Worm (Caenorhabditis elegans) whole organism, late embryonic: Measurements from ENCODE around the gene cee-1.

Experiments used
- C08G9.2 ChIP-seq: sonication (generic microtip); optimal IDR thresholded peaks from 2 replicates; lab custom pipeline; 2016; ENCODE audit warnings: mild to moderate bottlenecking, missing genetic modification characterization, moderate library complexity, missing compliant biosample characterization
- C38D4.7 ChIP-seq: fragments of 200-800 bp; sonication (Bioruptor generic); optimal IDR thresholded peaks from 2 replicates; lab custom pipeline; 2018; ENCODE audit warnings: mild to moderate bottlenecking, missing genetic modification characterization, moderate library complexity, missing compliant biosample characterization
- F13H6.1 ChIP-seq: sonication (generic microtip); optimal IDR thresholded peaks from 2 replicates; lab custom pipeline; 2016; ENCODE audit warnings: missing genetic modification characterization, missing compliant biosample characterization
- K09A11.1 ChIP-seq: sonication (generic microtip); optimal IDR thresholded peaks from 2 replicates; lab custom pipeline; 2017; ENCODE audit warnings: antibody characterized with exemption, mild to moderate bottlenecking, missing genetic modification characterization, missing compliant biosample characterization; ENCODE audit not compliant: insufficient read depth
- Y22D7AL.16 ChIP-seq: sonication (generic microtip); optimal IDR thresholded peaks from 2 replicates; lab custom pipeline; 2016; ENCODE audit warnings: missing genetic modification characterization, missing compliant biosample characterization
- ceh-14 ChIP-seq: sonication (generic microtip); optimal IDR thresholded peaks from 2 replicates; lab custom pipeline; 2016; ENCODE audit warnings: missing genotype, missing genetic modification characterization, missing compliant biosample characterization
- ceh-18 ChIP-seq: sonication (generic microtip); optimal IDR thresholded peaks from 2 replicates; lab custom pipeline; 2016; ENCODE audit warnings: missing genetic modification characterization, missing compliant biosample characterization
- ceh-19 ChIP-seq: fragments of 200-800 bp; sonication (Bioruptor generic); optimal IDR thresholded peaks from 2 replicates; lab custom pipeline; 2018; ENCODE audit warnings: mild to moderate bottlenecking, missing genetic modification characterization, missing compliant biosample characterization
- ceh-2 ChIP-seq: sonication (generic microtip); optimal IDR thresholded peaks from 2 replicates; lab custom pipeline; 2016; ENCODE audit warnings: missing genotype, missing genetic modification characterization, missing compliant biosample characterization
- ceh-22 ChIP-seq: sonication (generic microtip); optimal IDR thresholded peaks from 2 replicates; lab custom pipeline; 2017; ENCODE audit warnings: missing biosample characterization, missing genetic modification characterization
- ceh-24 ChIP-seq: sonication (generic microtip); optimal IDR thresholded peaks from 2 replicates; lab custom pipeline; 2016; ENCODE audit warnings: mild to moderate bottlenecking, missing genetic modification characterization, missing compliant biosample characterization
- ceh-30 ChIP-seq: fragments of 150-350 bp; optimal IDR thresholded peaks from 2 replicates; lab custom pipeline; 2014; ENCODE audit warnings: missing biosample characterization, missing genetic modification characterization
- ceh-31 ChIP-seq: sonication (generic microtip); optimal IDR thresholded peaks from 2 replicates; lab custom pipeline; 2016; ENCODE audit warnings: missing genetic modification characterization, missing compliant biosample characterization
- ceh-34 ChIP-seq: sonication (generic microtip); optimal IDR thresholded peaks from 2 replicates; lab custom pipeline; 2016; ENCODE audit warnings: mild to moderate bottlenecking, missing genetic modification characterization, missing compliant biosample characterization
- ceh-45 ChIP-seq: fragments of 200-800 bp; sonication (Bioruptor generic); IDR thresholded peaks from 2 replicates; pipeline ENCODE4 v1.3.6; 2022; ENCODE audit warnings: missing genetic modification reagents, missing genetic modification characterization, missing compliant biosample characterization
- ceh-48 ChIP-seq: sonication (generic microtip); optimal IDR thresholded peaks from 2 replicates; lab custom pipeline; 2016; ENCODE audit warnings: missing genetic modification characterization, inconsistent platforms, missing compliant biosample characterization
- ceh-6 ChIP-seq: fragments of 200-800 bp; sonication (Bioruptor generic); optimal IDR thresholded peaks from 2 replicates; lab custom pipeline; 2018; ENCODE audit warnings: mild to moderate bottlenecking, missing genetic modification characterization, missing compliant biosample characterization
- ceh-9 ChIP-seq: sonication (generic microtip); optimal IDR thresholded peaks from 2 replicates; lab custom pipeline; 2016; ENCODE audit warnings: mild to moderate bottlenecking, missing genetic modification characterization, inconsistent platforms, missing compliant biosample characterization
- elt-4 ChIP-seq: sonication (generic microtip); optimal IDR thresholded peaks from 2 replicates; lab custom pipeline; 2016; ENCODE audit warnings: missing genetic modification characterization, missing compliant biosample characterization
- eyg-1 ChIP-seq: sonication (generic microtip); optimal IDR thresholded peaks from 2 replicates; lab custom pipeline; 2016; ENCODE audit warnings: missing genotype, missing genetic modification characterization, missing compliant biosample characterization
- fkh-10 ChIP-seq: fragments of 150-350 bp; optimal IDR thresholded peaks from 2 replicates; lab custom pipeline; 2014; ENCODE audit warnings: missing biosample characterization, missing genetic modification reagents, missing genetic modification characterization
- fkh-6 ChIP-seq: sonication (generic microtip); optimal IDR thresholded peaks from 2 replicates; lab custom pipeline; 2016; ENCODE audit warnings: missing genetic modification characterization, missing compliant biosample characterization
- gmeb-2 ChIP-seq: sonication (generic microtip); optimal IDR thresholded peaks from 2 replicates; lab custom pipeline; 2016; ENCODE audit warnings: missing genetic modification characterization, inconsistent platforms, missing compliant biosample characterization
- hlh-13 ChIP-seq: fragments of 200-800 bp; sonication (Bioruptor generic); optimal IDR thresholded peaks from 2 replicates; lab custom pipeline; 2018; ENCODE audit warnings: mild to moderate bottlenecking, missing genetic modification characterization, missing compliant biosample characterization
- hlh-8 ChIP-seq: sonication (generic microtip); optimal IDR thresholded peaks from 2 replicates; lab custom pipeline; 2016; ENCODE audit warnings: missing genotype, missing genetic modification characterization, missing compliant biosample characterization
- lim-6 ChIP-seq: sonication (generic microtip); optimal IDR thresholded peaks from 2 replicates; lab custom pipeline; 2016; ENCODE audit warnings: missing genetic modification characterization, missing compliant biosample characterization
- lin-11 ChIP-seq: fragments of 200-800 bp; sonication (Bioruptor generic); optimal IDR thresholded peaks from 2 replicates; lab custom pipeline; 2018; ENCODE audit warnings: mild to moderate bottlenecking, missing genetic modification characterization, missing compliant biosample characterization
- madf-2 ChIP-seq: sonication (generic microtip); optimal IDR thresholded peaks from 2 replicates; lab custom pipeline; 2017; ENCODE audit warnings: missing genetic modification characterization, missing compliant biosample characterization
- mec-3 ChIP-seq: sonication (generic microtip); optimal IDR thresholded peaks from 2 replicates; lab custom pipeline; 2016; ENCODE audit warnings: borderline replicate concordance, missing genetic modification characterization, missing compliant biosample characterization
- odd-2 ChIP-seq: sonication (generic microtip); optimal IDR thresholded peaks from 2 replicates; lab custom pipeline; 2017; ENCODE audit warnings: antibody characterized with exemption, mild to moderate bottlenecking, missing genetic modification characterization, missing compliant biosample characterization
- pag-3 ChIP-seq: sonication (generic microtip); optimal IDR thresholded peaks from 2 replicates; lab custom pipeline; 2016; ENCODE audit warnings: missing compliant biosample characterization, missing genetic modification characterization, borderline replicate concordance
- pat-9 ChIP-seq: fragments of 200-800 bp; sonication (Bioruptor generic); optimal IDR thresholded peaks from 2 replicates; lab custom pipeline; 2018; ENCODE audit warnings: mild to moderate bottlenecking, missing genetic modification characterization, moderate library complexity, missing compliant biosample characterization
- pax-1 ChIP-seq: fragments of 150-350 bp; optimal IDR thresholded peaks from 2 replicates; lab custom pipeline; 2014; ENCODE audit warnings: missing biosample characterization, missing genetic modification characterization
- pha-2 ChIP-seq: sonication (generic microtip); optimal IDR thresholded peaks from 2 replicates; lab custom pipeline; 2017; ENCODE audit warnings: mild to moderate bottlenecking, missing genetic modification characterization, missing compliant biosample characterization
- pha-4 ChIP-seq: fragments of 150-350 bp; optimal IDR thresholded peaks from 2 replicates; lab custom pipeline; 2018; ENCODE audit warnings: missing biosample characterization, missing genetic modification reagents, missing genetic modification characterization
- pqm-1 ChIP-seq: sonication (generic microtip); optimal IDR thresholded peaks from 2 replicates; lab custom pipeline; 2016; ENCODE audit warnings: missing genetic modification characterization, missing compliant biosample characterization
- pros-1 ChIP-seq: fragments of 150-350 bp; optimal IDR thresholded peaks from 2 replicates; lab custom pipeline; 2014; ENCODE audit warnings: missing biosample characterization, missing genetic modification reagents, missing genetic modification characterization
- ref-2 ChIP-seq: sonication (generic microtip); optimal IDR thresholded peaks from 2 replicates; lab custom pipeline; 2016; ENCODE audit warnings: missing genetic modification characterization, missing compliant biosample characterization
- rnt-1 ChIP-seq: sonication (generic microtip); optimal IDR thresholded peaks from 2 replicates; lab custom pipeline; 2016; ENCODE audit warnings: missing genetic modification characterization, missing compliant biosample characterization
- sdc-2 ChIP-seq: sonication (generic microtip); optimal IDR thresholded peaks from 2 replicates; lab custom pipeline; 2016; ENCODE audit warnings: missing genotype, missing genetic modification characterization, missing compliant biosample characterization
- sox-2 ChIP-seq: fragments of 200-800 bp; sonication (Bioruptor generic); IDR thresholded peaks from 2 replicates; pipeline ENCODE4 v1.3.6; 2022; ENCODE audit warnings: missing genetic modification reagents, missing genetic modification characterization, missing compliant biosample characterization
- syd-9 ChIP-seq: sonication (generic microtip); optimal IDR thresholded peaks from 2 replicates; lab custom pipeline; 2016; ENCODE audit warnings: mild to moderate bottlenecking, missing genetic modification characterization, moderate library complexity, missing compliant biosample characterization
- tbx-2 ChIP-seq: sonication (generic microtip); optimal IDR thresholded peaks from 2 replicates; lab custom pipeline; 2016; ENCODE audit warnings: missing genetic modification characterization, missing compliant biosample characterization
- tbx-7 ChIP-seq: sonication (generic microtip); optimal IDR thresholded peaks from 2 replicates; lab custom pipeline; 2016; ENCODE audit warnings: missing genotype, missing genetic modification characterization, missing compliant biosample characterization
- ttx-3 ChIP-seq: sonication (generic microtip); optimal IDR thresholded peaks from 2 replicates; lab custom pipeline; 2016; ENCODE audit warnings: missing genetic modification reagents, missing genetic modification characterization, missing compliant biosample characterization
- unc-3 ChIP-seq, 2 experiments: fragments of 200-800 bp in 1 of 2; sonication (Bioruptor generic) in 1 of 2; sonication (generic microtip) in 1 of 2; conservative IDR thresholded peaks in 1 of 2; optimal IDR thresholded peaks in 1 of 2; 2 replicates each; pipeline versions ENCODE4 v1.3.6 to Lab custom; 2016 to 2022; ENCODE audit warnings: missing compliant biosample characterization in 2 of 2, missing genetic modification characterization in 2 of 2, missing genetic modification reagents in 1 of 2
- unc-42 ChIP-seq: sonication (generic microtip); optimal IDR thresholded peaks from 2 replicates; lab custom pipeline; 2016; ENCODE audit warnings: missing genotype, missing genetic modification characterization, missing compliant biosample characterization
- unc-86 ChIP-seq: sonication (generic microtip); optimal IDR thresholded peaks from 2 replicates; lab custom pipeline; 2016; ENCODE audit warnings: missing genetic modification characterization, missing compliant biosample characterization
- zip-5 ChIP-seq: sonication (generic microtip); optimal IDR thresholded peaks from 2 replicates; lab custom pipeline; 2016; ENCODE audit warnings: missing genetic modification characterization, missing compliant biosample characterization
- ztf-16 ChIP-seq: sonication (generic microtip); optimal IDR thresholded peaks from 2 replicates; lab custom pipeline; 2017; ENCODE audit warnings: missing genetic modification characterization, missing compliant biosample characterization

The cee-1 gene

ce11 chrIII:4962393-4962792 lies 49.9 kb downstream of the cee-1 start, which contains the start of gene vps-22:
vps-22 (minus strand) TSS chrIII:4962493.
- TF ChIP-seq pha-4 (tag; lab: Kevin White, UChicago) (no peak), ceh-31 (tag; lab: Kevin White, UChicago) (no peak), pag-3 (no peak), tbx-7 (no peak), K09A11.1 (tag; lab: Kevin White, UChicago) (no peak), C38D4.7 (GFP tag; lab: Kevin White, UChicago) (no peak)

ce11 chrIII:4962886-4963285 lies 50.4 kb downstream of the cee-1 start, which contains the start of gene C27F2.9:
C27F2.9 (minus strand) TSS chrIII:4963044.
- TF ChIP-seq F13H6.1 (tag; lab: Kevin White, UChicago), result no peak
- no peak for TF ChIP-seq ceh-14 (tag; lab: Kevin White, UChicago)
- TF ChIP-seq lim-6 (tag; lab: Kevin White, UChicago), result no peak
- TF ChIP-seq gmeb-2 (tag; lab: Kevin White, UChicago), result no peak
- no peak for TF ChIP-seq pha-4 (tag; lab: Kevin White, UChicago)
- TF ChIP-seq mec-3 (tag; lab: Kevin White, UChicago), result no peak
- TF ChIP-seq ceh-31 (tag; lab: Kevin White, UChicago), result peak; percentile 73
- TF ChIP-seq C08G9.2 (tag; lab: Kevin White, UChicago), result peak; percentile 4
- TF ChIP-seq ceh-45, result no peak
- TF ChIP-seq pros-1, result no peak
- TF ChIP-seq pha-2 (tag; lab: Kevin White, UChicago), result no peak
- TF ChIP-seq elt-4, result no peak
- TF ChIP-seq K09A11.1 (tag; lab: Kevin White, UChicago), result no peak
- no peak for TF ChIP-seq ceh-6
- no peak for TF ChIP-seq syd-9 (tag; lab: Kevin White, UChicago)
- TF ChIP-seq fkh-6, result no peak
- no peak; the same call in 1 of the 2 replicates for TF ChIP-seq unc-3 (GFP tag; conservative IDR thresholded peaks at IDR 0.05; lab: Robert Waterston, UW)
- TF ChIP-seq unc-3 (tag; optimal IDR thresholded peaks at IDR 0.05; lab: Kevin White, UChicago), result no peak
- TF ChIP-seq pat-9, result no peak
- no peak for TF ChIP-seq hlh-13 (GFP tag; lab: Kevin White, UChicago)
- TF ChIP-seq pax-1, result no peak
- peak; percentile 76 for TF ChIP-seq tbx-2
- TF ChIP-seq hlh-8 (tag; lab: Kevin White, UChicago), result no peak
- no peak for TF ChIP-seq fkh-10 (GFP tag; lab: Kevin White, UChicago)
- TF ChIP-seq ceh-24, result no peak
- TF ChIP-seq ceh-2 (tag; lab: Kevin White, UChicago), result peak; percentile 1
- TF ChIP-seq ceh-19, result no peak
- TF ChIP-seq madf-2 (tag; lab: Kevin White, UChicago), result peak; percentile 31
- peak; percentile 24 for TF ChIP-seq ceh-30
- TF ChIP-seq rnt-1 (tag; lab: Kevin White, UChicago), result peak; percentile 19
- TF ChIP-seq zip-5 (tag; lab: Kevin White, UChicago), result no peak
- no peak for TF ChIP-seq pqm-1 (tag; lab: Kevin White, UChicago)
- no peak for TF ChIP-seq C38D4.7 (GFP tag; lab: Kevin White, UChicago)
- no peak for TF ChIP-seq ceh-9 (tag; lab: Kevin White, UChicago)
- peak; percentile 81 for TF ChIP-seq ceh-48
- peak; percentile 50 for TF ChIP-seq sdc-2 (tag; lab: Kevin White, UChicago)
- TF ChIP-seq ceh-18 (tag; lab: Kevin White, UChicago), result peak; percentile 76
- TF ChIP-seq ceh-22, result no peak
- peak; percentile 56 for TF ChIP-seq unc-42 (tag; lab: Kevin White, UChicago)
- peak; percentile 36 for TF ChIP-seq ttx-3 (tag; lab: Kevin White, UChicago)
- no peak for TF ChIP-seq odd-2 (tag; lab: Kevin White, UChicago)
- peak; percentile 25 for TF ChIP-seq lin-11 (tag; lab: Kevin White, UChicago)
- no peak for TF ChIP-seq eyg-1 (tag; lab: Kevin White, UChicago)
- peak; percentile 51 for TF ChIP-seq ceh-34 (tag; lab: Kevin White, UChicago)
- peak; percentile 47 for TF ChIP-seq ref-2
- TF ChIP-seq ztf-16 (tag; lab: Kevin White, UChicago), result no peak
- peak; percentile 18 for TF ChIP-seq unc-86 (tag; lab: Kevin White, UChicago)
- TF ChIP-seq sox-2, result peak; percentile 48
- TF ChIP-seq Y22D7AL.16 (tag; lab: Kevin White, UChicago), result peak; percentile 16
